Fruit fly (Drosophila melanogaster): ENCODE measurements around the gene SP1029.
A peak's percentile ranks its signal among the peaks of the same experiment; 100 is the strongest.

The SP1029 gene

DNA sequence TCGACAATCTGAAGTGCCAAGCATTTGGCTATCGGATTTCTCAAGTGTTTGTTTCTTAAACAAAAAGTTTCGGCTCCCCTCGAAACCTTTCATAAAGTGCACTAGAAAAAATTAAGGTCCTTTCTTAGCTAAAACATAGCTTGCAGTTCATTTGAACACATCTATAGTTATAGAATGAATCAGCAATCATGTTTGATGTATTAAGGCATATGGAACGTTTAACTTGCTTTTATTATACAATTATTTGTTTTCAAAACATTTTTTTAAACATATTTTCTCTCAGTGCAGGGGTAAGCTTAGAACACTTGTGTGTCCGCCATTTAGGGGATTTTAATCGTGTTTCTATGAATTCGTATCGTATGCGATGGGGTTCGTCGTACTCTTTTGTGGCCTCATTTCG is 24.3 kb upstream of the SP1029 start (continued):
- TF ChIP-seq CG12155 (GFP tag; optimal IDR thresholded peaks at IDR 0.05) = peak; percentile 43
- TF ChIP-seq CG4328 (GFP tag; optimal IDR thresholded peaks at IDR 0.05) = no peak
- TF ChIP-seq CG18262 (tag; optimal IDR thresholded peaks at IDR 0.05) = peak; percentile 84
- peak; percentile 97 for TF ChIP-seq sens (GFP tag)
- TF ChIP-seq CG1529 (GFP tag; optimal IDR thresholded peaks at IDR 0.05) = peak; percentile 77
- peak; percentile 26 for TF ChIP-seq Jarid2 (GFP tag; optimal IDR thresholded peaks at IDR 0.05)
- peak; percentile 55 for TF ChIP-seq E2f1 (GFP tag; IDR thresholded peaks at IDR 0.05)
- peak; percentile 73 for TF ChIP-seq tap (tag; optimal IDR thresholded peaks at IDR 0.05)
- no peak for TF ChIP-seq Lpt (GFP tag; optimal IDR thresholded peaks at IDR 0.05)
- TF ChIP-seq ewg (GFP tag; optimal IDR thresholded peaks at IDR 0.05) = peak; percentile 60
- peak; percentile 80 for TF ChIP-seq Xrp1 (GFP tag; IDR thresholded peaks at IDR 0.05)
- no peak for TF ChIP-seq wek (GFP tag; optimal IDR thresholded peaks at IDR 0.05)
- peak; percentile 23 for TF ChIP-seq CG8944 (GFP tag; optimal IDR thresholded peaks at IDR 0.05)
- no peak for TF ChIP-seq CG14860 (GFP tag; IDR thresholded peaks at IDR 0.05; ENCODE audit: partially characterized antibody)
- TF ChIP-seq Doc2 (GFP tag; IDR thresholded peaks at IDR 0.05) = no peak
- peak; percentile 68; the same call in 1 of the 3 replicates for TF ChIP-seq otp (GFP tag; IDR thresholded peaks at IDR 0.05)
- no peak for TF ChIP-seq hbn (GFP tag; IDR thresholded peaks at IDR 0.05; ENCODE audit: partially characterized antibody)
- peak; percentile 17 for TF ChIP-seq fd64A (GFP tag; optimal IDR thresholded peaks at IDR 0.05)
- no peak for TF ChIP-seq CG42726 (GFP tag; IDR thresholded peaks at IDR 0.05; ENCODE audit: partially characterized antibody)
- TF ChIP-seq CG10565 (GFP tag; optimal IDR thresholded peaks at IDR 0.05) = no peak
- peak; percentile 17 for TF ChIP-seq CG9609 (GFP tag; optimal IDR thresholded peaks at IDR 0.05)
- TF ChIP-seq Ets97D (GFP tag; optimal IDR thresholded peaks at IDR 0.05) = peak; percentile 27
- TF ChIP-seq Sox100B (GFP tag; optimal IDR thresholded peaks at IDR 0.05) = peak; percentile 46
- TF ChIP-seq Ets65A (GFP tag) = no peak
- no peak for TF ChIP-seq CG7928 (GFP tag; optimal IDR thresholded peaks at IDR 0.05)
- peak; percentile 12 for TF ChIP-seq btn (GFP tag; optimal IDR thresholded peaks at IDR 0.05)
- TF ChIP-seq CG10462 (GFP tag; optimal IDR thresholded peaks at IDR 0.05) = no peak
- 0 out of 3 replicates have a peak, but pooled peaks have one; percentile 33 for TF ChIP-seq CG11695 (GFP tag; IDR thresholded peaks at IDR 0.05)
- TF ChIP-seq so (GFP tag; IDR thresholded peaks at IDR 0.05) = peak; percentile 53; the same call in 1 of the 3 replicates
- 0 out of 3 replicates have a peak, but pooled peaks have one; percentile 11 for TF ChIP-seq ken (GFP tag; IDR thresholded peaks at IDR 0.05)
- peak; percentile 73 for TF ChIP-seq CG17359 (tag; optimal IDR thresholded peaks at IDR 0.05)
- TF ChIP-seq CG43689 (GFP tag; IDR thresholded peaks at IDR 0.05) = no peak
- TF ChIP-seq p53 (GFP tag; optimal IDR thresholded peaks at IDR 0.05) = no peak
- no peak for TF ChIP-seq dimm (GFP tag; IDR thresholded peaks at IDR 0.05)
- TF ChIP-seq jing (GFP tag; optimal IDR thresholded peaks at IDR 0.05) = peak; percentile 45
- peak; percentile 64 for TF ChIP-seq CG31441 (GFP tag; IDR thresholded peaks at IDR 0.05)
- peak; percentile 64 for TF ChIP-seq Hr3 (GFP tag; optimal IDR thresholded peaks at IDR 0.05)
- TF ChIP-seq CG11247 (GFP tag; IDR thresholded peaks at IDR 0.05) = no peak
- peak; percentile 48 for TF ChIP-seq odd (GFP tag; optimal IDR thresholded peaks at IDR 0.05)
- peak; percentile 65 for TF ChIP-seq CG10209 (GFP tag; optimal IDR thresholded peaks at IDR 0.05)
- TF ChIP-seq Mes4 (GFP tag; optimal IDR thresholded peaks at IDR 0.05) = peak; percentile 42
- TF ChIP-seq Atf-2 (GFP tag; optimal IDR thresholded peaks at IDR 0.05) = peak; percentile 25
- peak; percentile 36 for TF ChIP-seq CG4854 (GFP tag; optimal IDR thresholded peaks at IDR 0.05)
- peak; percentile 75 for TF ChIP-seq CG11504 (tag; optimal IDR thresholded peaks at IDR 0.05)
- TF ChIP-seq CG3838 (GFP tag; optimal IDR thresholded peaks at IDR 0.05) = peak; percentile 28
- 0 out of 2 replicates have a peak, but pooled peaks have one; percentile 14 for TF ChIP-seq gt (GFP tag; IDR thresholded peaks at IDR 0.05)
- TF ChIP-seq CG18764 (GFP tag; optimal IDR thresholded peaks at IDR 0.05) = peak; percentile 41
- TF ChIP-seq slp2 (GFP tag; optimal IDR thresholded peaks at IDR 0.05) = peak; percentile 50
- TF ChIP-seq CG12236 (GFP tag; optimal IDR thresholded peaks at IDR 0.05) = peak; percentile 67
- TF ChIP-seq CG18599 (GFP tag; optimal IDR thresholded peaks at IDR 0.05) = peak; percentile 57
- TF ChIP-seq cato (GFP tag; optimal IDR thresholded peaks at IDR 0.05; ENCODE audit: borderline replicate concordance) = peak; percentile 16
